Fruit fly (Drosophila melanogaster) whole organism, embryonic: ENCODE results near the gene Adsl.

Experiments
- ATbp ChIP-seq: fragments of 200-800 bp; sonication (Bioruptor generic); optimal IDR thresholded peaks from 2 replicates; lab custom pipeline; 2017; ENCODE audit warnings: missing biosample characterization, mild to moderate bottlenecking, missing genetic modification characterization, missing genetic modification reagents
- Atf3 ChIP-seq: fragments of 200-800 bp; sonication (Bioruptor generic); optimal IDR thresholded peaks from 3 replicates; lab custom pipeline; 2016; ENCODE audit warnings: missing biosample characterization, missing genetic modification characterization
- Bdp1 ChIP-seq: fragments of 200-800 bp; sonication (Bioruptor generic); optimal IDR thresholded peaks from 3 replicates; lab custom pipeline; 2016; ENCODE audit warnings: missing biosample characterization, missing genetic modification characterization
- CG10462 ChIP-seq: fragments of 200-800 bp; sonication (Bioruptor generic); optimal IDR thresholded peaks from 2 replicates; lab custom pipeline; 2016; ENCODE audit warnings: missing biosample characterization, missing genetic modification characterization
- CG10543 ChIP-seq: fragments of 200-800 bp; sonication (Bioruptor generic); optimal IDR thresholded peaks from 3 replicates; lab custom pipeline; 2017; ENCODE audit warnings: missing biosample characterization, mild to moderate bottlenecking, missing genetic modification characterization, moderate library complexity
- CG11093 ChIP-seq: fragments of 200-800 bp; sonication (Bioruptor generic); IDR thresholded peaks from 3 replicates; pipeline ENCODE4 v1.3.6; 2022; ENCODE audit warnings: missing biosample characterization, missing genetic modification characterization
- CG11723 ChIP-seq: fragments of 200-800 bp; sonication (Bioruptor generic); optimal IDR thresholded peaks from 2 replicates; lab custom pipeline; 2017; ENCODE audit warnings: missing biosample characterization, mild to moderate bottlenecking, missing genetic modification characterization
- CG12219 ChIP-seq: fragments of 200-800 bp; sonication (Bioruptor generic); optimal IDR thresholded peaks from 3 replicates; lab custom pipeline; 2018; ENCODE audit warnings: missing biosample characterization, mild to moderate bottlenecking, missing genetic modification characterization
- CG12744 ChIP-seq: fragments of 200-800 bp; sonication (Bioruptor generic); optimal IDR thresholded peaks from 2 replicates; lab custom pipeline; 2016; ENCODE audit warnings: missing biosample characterization, missing genetic modification characterization
- CG14441 ChIP-seq: fragments of 200-800 bp; sonication (Bioruptor generic); IDR thresholded peaks from 2 replicates; pipeline ENCODE4 v1.3.6; 2022; ENCODE audit warnings: missing biosample characterization, missing genetic modification characterization
- CG14860 ChIP-seq: fragments of 200-800 bp; sonication (Bioruptor generic); IDR thresholded peaks from 3 replicates; pipeline ENCODE4 v1.3.6; 2022; ENCODE audit warnings: missing biosample characterization, missing genetic modification characterization; ENCODE audit not compliant: partially characterized antibody
- CG15696 ChIP-seq: fragments of 200-800 bp; sonication (Bioruptor generic); optimal IDR thresholded peaks from 2 replicates; lab custom pipeline; 2019; ENCODE audit warnings: missing biosample characterization, mild to moderate bottlenecking, missing genetic modification characterization, moderate library complexity
- CG18011 ChIP-seq: fragments of 200-800 bp; sonication (Bioruptor generic); optimal IDR thresholded peaks from 2 replicates; lab custom pipeline; 2017; ENCODE audit warnings: missing biosample characterization, missing genetic modification characterization, mild to moderate bottlenecking, moderate library complexity, missing genotype
- CG18262 ChIP-seq: fragments of 200-800 bp; optimal IDR thresholded peaks from 3 replicates; lab custom pipeline; 2019; ENCODE audit warnings: missing biosample characterization, mild to moderate bottlenecking, missing genetic modification characterization, moderate library complexity
- CG18476 ChIP-seq: fragments of 200-800 bp; sonication (Bioruptor generic); optimal IDR thresholded peaks from 2 replicates; lab custom pipeline; 2016; ENCODE audit warnings: missing biosample characterization, mild to moderate bottlenecking, missing genetic modification characterization
- CG18599 ChIP-seq: fragments of 200-800 bp; sonication (Bioruptor generic); optimal IDR thresholded peaks from 3 replicates; lab custom pipeline; 2017; ENCODE audit warnings: missing biosample characterization, missing genetic modification characterization, mild to moderate bottlenecking, moderate library complexity, missing genetic modification reagents
- CG18764 ChIP-seq: fragments of 200-800 bp; sonication (Bioruptor generic); optimal IDR thresholded peaks from 3 replicates; lab custom pipeline; 2016; ENCODE audit warnings: missing biosample characterization, missing genetic modification characterization
- CG4617 ChIP-seq: fragments of 200-800 bp; sonication (Bioruptor generic); optimal IDR thresholded peaks from 3 replicates; lab custom pipeline; 2016; ENCODE audit warnings: missing biosample characterization, missing genetic modification characterization, borderline replicate concordance
- CG4854 ChIP-seq: fragments of 200-800 bp; sonication (Bioruptor generic); optimal IDR thresholded peaks from 2 replicates; lab custom pipeline; 2016; ENCODE audit warnings: missing biosample characterization, missing genetic modification characterization, inconsistent platforms
- CG6175 ChIP-seq: fragments of 200-800 bp; sonication (Bioruptor generic); IDR thresholded peaks from 3 replicates; pipeline ENCODE4 v1.3.6; 2022; ENCODE audit warnings: missing biosample characterization, missing genetic modification characterization
- CG6254 ChIP-seq: fragments of 200-800 bp; sonication (Bioruptor generic); optimal IDR thresholded peaks from 3 replicates; lab custom pipeline; 2017; ENCODE audit warnings: mild to moderate bottlenecking, missing biosample characterization, missing genetic modification reagents, missing genetic modification characterization
- CG7786 ChIP-seq: fragments of 200-800 bp; sonication (Bioruptor generic); optimal IDR thresholded peaks from 2 replicates; lab custom pipeline; 2016; ENCODE audit warnings: missing biosample characterization, missing genetic modification characterization
- CG7987 ChIP-seq: fragments of 200-800 bp; sonication (Bioruptor generic); optimal IDR thresholded peaks from 2 replicates; lab custom pipeline; 2018; ENCODE audit warnings: missing biosample characterization, mild to moderate bottlenecking, missing genetic modification characterization, moderate library complexity
- CG9609 ChIP-seq: fragments of 200-800 bp; sonication (Bioruptor generic); optimal IDR thresholded peaks from 3 replicates; lab custom pipeline; 2016; ENCODE audit warnings: missing biosample characterization, missing genetic modification characterization
- CG9727 ChIP-seq: fragments of 200-800 bp; sonication (Bioruptor generic); optimal IDR thresholded peaks from 3 replicates; lab custom pipeline; 2017; ENCODE audit warnings: missing biosample characterization, mild to moderate bottlenecking, missing genetic modification characterization
- CG9797 ChIP-seq: fragments of 200-800 bp; sonication (Bioruptor generic); optimal IDR thresholded peaks from 3 replicates; lab custom pipeline; 2018; ENCODE audit warnings: missing biosample characterization, mild to moderate bottlenecking, missing genetic modification characterization
- Camta ChIP-seq: fragments of 200-800 bp; sonication (Bioruptor generic); optimal IDR thresholded peaks from 2 replicates; lab custom pipeline; 2016; ENCODE audit warnings: missing biosample characterization, missing genetic modification characterization
- Fer2 ChIP-seq: fragments of 200-800 bp; sonication (Bioruptor generic); optimal IDR thresholded peaks from 2 replicates; lab custom pipeline; 2018; ENCODE audit warnings: missing biosample characterization, mild to moderate bottlenecking, missing genetic modification characterization, moderate library complexity
- HLH4C ChIP-seq: fragments of 200-800 bp; sonication (Bioruptor generic); IDR thresholded peaks from 3 replicates; pipeline ENCODE4 v1.3.6; 2022; ENCODE audit warnings: missing biosample characterization, missing genetic modification characterization; ENCODE audit not compliant: partially characterized antibody
- Hand ChIP-seq: fragments of 200-800 bp; sonication (Bioruptor generic); optimal IDR thresholded peaks from 2 replicates; lab custom pipeline; 2017; ENCODE audit warnings: mild to moderate bottlenecking, missing biosample characterization, missing genetic modification reagents, missing genetic modification characterization
- Lhr ChIP-seq: fragments of 200-800 bp; sonication (Bioruptor generic); optimal IDR thresholded peaks from 3 replicates; lab custom pipeline; 2017; ENCODE audit warnings: mild to moderate bottlenecking, missing biosample characterization, missing genetic modification reagents, missing genetic modification characterization
- Myb ChIP-seq: fragments of 200-800 bp; sonication (Bioruptor generic); optimal IDR thresholded peaks from 2 replicates; lab custom pipeline; 2016; ENCODE audit warnings: missing biosample characterization, missing genetic modification characterization
- NC2β ChIP-seq: fragments of 200-800 bp; sonication (Bioruptor generic); optimal IDR thresholded peaks from 2 replicates; lab custom pipeline; 2016; ENCODE audit warnings: missing biosample characterization, missing genetic modification characterization
- Ptx1 ChIP-seq: fragments of 200-800 bp; sonication (Bioruptor generic); IDR thresholded peaks from 2 replicates; pipeline ENCODE4 v1.3.6; 2022; ENCODE audit warnings: missing biosample characterization, missing genetic modification characterization
- Sox100B ChIP-seq: fragments of 200-800 bp; sonication (Bioruptor generic); optimal IDR thresholded peaks from 3 replicates; lab custom pipeline; 2018; ENCODE audit warnings: missing biosample characterization, mild to moderate bottlenecking, missing genetic modification characterization
- Stat92E ChIP-seq, 3 experiments: fragments of >200 bp in 2 of 3; fragments of 200-800 bp in 1 of 3; sonication (Bioruptor generic) in 1 of 3; optimal IDR thresholded peaks; 2 replicates each; lab custom pipeline; 2017 to 2019; ENCODE audit warnings: missing biosample characterization in 3 of 3, missing genetic modification characterization in 3 of 3, mild to moderate bottlenecking in 1 of 3, moderate library complexity in 1 of 3
- Xrp1 ChIP-seq: fragments of 200-800 bp; sonication (Bioruptor generic); IDR thresholded peaks from 2 replicates; pipeline ENCODE4 v1.3.6; 2022; ENCODE audit warnings: missing biosample characterization, missing genetic modification characterization
- bab2 ChIP-seq: fragments of 200-800 bp; sonication (Bioruptor generic); optimal IDR thresholded peaks from 2 replicates; lab custom pipeline; 2016; ENCODE audit warnings: missing biosample characterization, missing genetic modification characterization
- ewg ChIP-seq: fragments of 200-800 bp; sonication (Bioruptor generic); optimal IDR thresholded peaks from 3 replicates; lab custom pipeline; 2017; ENCODE audit warnings: mild to moderate bottlenecking, missing biosample characterization, missing genetic modification reagents, missing genetic modification characterization
- gem ChIP-seq: fragments of 200-800 bp; sonication (Bioruptor generic); optimal IDR thresholded peaks from 2 replicates; lab custom pipeline; 2019; ENCODE audit warnings: missing biosample characterization, mild to moderate bottlenecking, missing genetic modification characterization, moderate library complexity
- gfzf ChIP-seq: fragments of 200-800 bp; sonication (Bioruptor generic); optimal IDR thresholded peaks from 2 replicates; lab custom pipeline; 2016; ENCODE audit warnings: missing biosample characterization, mild to moderate bottlenecking, missing genetic modification characterization, moderate library complexity
- grau ChIP-seq: fragments of 200-800 bp; optimal IDR thresholded peaks from 3 replicates; lab custom pipeline; 2019; ENCODE audit warnings: missing biosample characterization, mild to moderate bottlenecking, missing genetic modification characterization, moderate library complexity
- gt ChIP-seq: fragments of 200-800 bp; sonication (Bioruptor generic); IDR thresholded peaks from 2 replicates; pipeline ENCODE4 v1.3.6; 2022; ENCODE audit warnings: missing biosample characterization, missing genetic modification characterization
- hkb ChIP-seq, 2 experiments: fragments of 200-800 bp in 1 of 2; fragments of >200 bp in 1 of 2; sonication (Bioruptor generic) in 1 of 2; IDR thresholded peaks in 1 of 2; optimal IDR thresholded peaks in 1 of 2; 2 replicates each; pipeline versions ENCODE4 v1.3.6 to Lab custom; 2017 to 2022; ENCODE audit warnings: missing biosample characterization in 1 of 2, missing genetic modification characterization in 1 of 2
- mld ChIP-seq: fragments of 200-800 bp; sonication (Bioruptor generic); IDR thresholded peaks from 3 replicates; pipeline ENCODE4 v1.3.6; 2022; ENCODE audit warnings: missing biosample characterization, missing genetic modification characterization; ENCODE audit not compliant: partially characterized antibody
- p53 ChIP-seq: fragments of 200-800 bp; sonication (Bioruptor generic); optimal IDR thresholded peaks from 2 replicates; lab custom pipeline; 2016; ENCODE audit warnings: missing biosample characterization, missing genetic modification characterization
- pfk ChIP-seq: fragments of 200-800 bp; sonication (Bioruptor generic); optimal IDR thresholded peaks from 2 replicates; lab custom pipeline; 2018; ENCODE audit warnings: missing biosample characterization, mild to moderate bottlenecking, missing genetic modification characterization, moderate library complexity
- unpg ChIP-seq: fragments of 200-800 bp; sonication (Bioruptor generic); optimal IDR thresholded peaks from 3 replicates; lab custom pipeline; 2018; ENCODE audit warnings: missing biosample characterization, mild to moderate bottlenecking, missing genetic modification characterization, moderate library complexity
- wdn ChIP-seq: fragments of 200-800 bp; sonication (Bioruptor generic); IDR thresholded peaks from 2 replicates; pipeline ENCODE4 v1.3.6; 2022; ENCODE audit warnings: missing biosample characterization, missing genetic modification characterization
- wek ChIP-seq: fragments of 200-800 bp; sonication (Bioruptor generic); optimal IDR thresholded peaks from 3 replicates; lab custom pipeline; 2018; ENCODE audit warnings: missing biosample characterization, mild to moderate bottlenecking, missing genetic modification characterization, moderate library complexity

The Adsl gene

DNA sequence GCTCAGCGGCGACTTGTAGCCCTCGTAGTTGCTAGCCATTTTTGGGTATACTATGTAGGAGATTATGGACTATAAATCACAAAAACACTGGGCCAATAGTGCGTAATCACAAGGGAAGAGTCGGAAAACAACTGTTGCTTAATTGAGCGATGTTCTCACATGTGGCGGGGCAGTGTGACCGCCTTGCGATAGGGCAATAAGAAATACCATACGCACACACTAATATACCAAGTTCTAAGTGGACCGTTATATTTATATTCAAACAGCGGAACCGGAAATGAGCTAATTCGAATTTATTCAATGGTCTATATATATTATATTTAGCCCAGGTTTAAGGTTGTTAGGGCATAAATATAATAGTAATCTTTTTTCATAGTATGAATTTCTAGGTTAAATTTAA is at the start of gene Adsl (continued):
- peak; percentile 73 for TF ChIP-seq CG10462 (GFP tag; lab: Kevin White, UChicago)
- TF ChIP-seq CG4854 (GFP tag; lab: Kevin White, UChicago): no peak
- TF ChIP-seq Hand (GFP tag; lab: Kevin White, UChicago): no peak
- no peak for TF ChIP-seq Atf3 (GFP tag; lab: Kevin White, UChicago)
- no peak for TF ChIP-seq CG18262 (tag; lab: Kevin White, UChicago)
- no peak for TF ChIP-seq CG12744 (GFP tag; lab: Kevin White, UChicago)
- TF ChIP-seq CG18476 (GFP tag; lab: Kevin White, UChicago): no peak
- TF ChIP-seq gt: no peak
- peak; percentile 41 for TF ChIP-seq NC2β (GFP tag; lab: Kevin White, UChicago)
- no peak for TF ChIP-seq hkb (optimal IDR thresholded peaks at IDR 0.05; lab: Kevin White, UChicago)
- peak; percentile 73 for TF ChIP-seq hkb (GFP tag; IDR thresholded peaks at IDR 0.05; lab: Robert Waterston, UW)
- TF ChIP-seq CG18764 (GFP tag; lab: Kevin White, UChicago): peak; percentile 32
- no peak for TF ChIP-seq Xrp1 (GFP tag; lab: Robert Waterston, UW)
- TF ChIP-seq CG9727 (GFP tag; lab: Kevin White, UChicago): peak; percentile 82
- no peak for TF ChIP-seq CG14441 (GFP tag; lab: Robert Waterston, UW)
- peak; percentile 79 for TF ChIP-seq CG6254 (GFP tag; lab: Kevin White, UChicago)
- TF ChIP-seq CG12219 (GFP tag; lab: Kevin White, UChicago): peak; percentile 76
- TF ChIP-seq Camta (GFP tag; lab: Kevin White, UChicago): peak; percentile 41
- peak; percentile 3 for TF ChIP-seq CG15696 (tag; lab: Kevin White, UChicago)
- TF ChIP-seq CG7786: no peak
- TF ChIP-seq Ptx1 (GFP tag; lab: Robert Waterston, UW): no peak
- no peak for TF ChIP-seq bab2
- no peak for TF ChIP-seq gem (tag; lab: Kevin White, UChicago)
- TF ChIP-seq unpg (GFP tag; lab: Kevin White, UChicago): no peak
- TF ChIP-seq CG11093 (GFP tag; lab: Robert Waterston, UW): no peak
- peak; percentile 35 for TF ChIP-seq pfk (GFP tag; lab: Kevin White, UChicago)
- TF ChIP-seq CG4617 (GFP tag; lab: Kevin White, UChicago): no peak
- TF ChIP-seq CG7987: peak; percentile 87
- no peak for TF ChIP-seq Stat92E (GFP tag; optimal IDR thresholded peaks at IDR 0.05; lab: Kevin White, UChicago)
- no peak for TF ChIP-seq CG6175
- no peak for TF ChIP-seq wdn (GFP tag; lab: Robert Waterston, UW)
- TF ChIP-seq Sox100B (GFP tag; lab: Kevin White, UChicago): peak; percentile 74
- TF ChIP-seq Lhr (GFP tag; lab: Kevin White, UChicago): peak; percentile 65
- TF ChIP-seq grau (tag; lab: Kevin White, UChicago): no peak
- TF ChIP-seq Bdp1 (GFP tag; lab: Kevin White, UChicago): no peak
- no peak for TF ChIP-seq CG11723 (GFP tag; lab: Kevin White, UChicago)
- TF ChIP-seq CG18011 (GFP tag; lab: Kevin White, UChicago): no peak
- TF ChIP-seq CG18599 (GFP tag; lab: Kevin White, UChicago): peak; percentile 71
- peak; percentile 5 for TF ChIP-seq CG9609
- TF ChIP-seq Myb (GFP tag; lab: Kevin White, UChicago): peak; percentile 91
- peak; percentile 48 for TF ChIP-seq ewg (GFP tag; lab: Kevin White, UChicago)
- peak; percentile 86 for TF ChIP-seq CG9797 (GFP tag; lab: Kevin White, UChicago)
- TF ChIP-seq p53 (GFP tag; lab: Kevin White, UChicago): peak; percentile 13
- no peak for TF ChIP-seq CG10543 (GFP tag; lab: Kevin White, UChicago)
- no peak for TF ChIP-seq mld (GFP tag; lab: Robert Waterston, UW)
- TF ChIP-seq CG14860: no peak
- peak; percentile 56 for TF ChIP-seq Fer2 (tag; lab: Kevin White, UChicago)
- peak; percentile 78 for TF ChIP-seq gfzf (GFP tag; lab: Kevin White, UChicago)
- TF ChIP-seq HLH4C (GFP tag; lab: Robert Waterston, UW): no peak
- TF ChIP-seq wek (GFP tag; lab: Kevin White, UChicago): peak; percentile 76
- TF ChIP-seq ATbp (GFP tag; lab: Kevin White, UChicago): peak; percentile 78
